Worm (Caenorhabditis elegans): ENCODE measurements around the gene Y60A3A.21.

Y60A3A.21 gene

ce11 chrV:19999789-20000188 lies 12.0 kb upstream of the Y60A3A.21 start:
- TF ChIP-seq dao-5 (tag; optimal IDR thresholded peaks at IDR 0.05) = no peak
- TF ChIP-seq W03F9.2 (tag; optimal IDR thresholded peaks at IDR 0.05) = no peak
- TF ChIP-seq him-1 (tag; optimal IDR thresholded peaks at IDR 0.05) = no peak

DNA sequence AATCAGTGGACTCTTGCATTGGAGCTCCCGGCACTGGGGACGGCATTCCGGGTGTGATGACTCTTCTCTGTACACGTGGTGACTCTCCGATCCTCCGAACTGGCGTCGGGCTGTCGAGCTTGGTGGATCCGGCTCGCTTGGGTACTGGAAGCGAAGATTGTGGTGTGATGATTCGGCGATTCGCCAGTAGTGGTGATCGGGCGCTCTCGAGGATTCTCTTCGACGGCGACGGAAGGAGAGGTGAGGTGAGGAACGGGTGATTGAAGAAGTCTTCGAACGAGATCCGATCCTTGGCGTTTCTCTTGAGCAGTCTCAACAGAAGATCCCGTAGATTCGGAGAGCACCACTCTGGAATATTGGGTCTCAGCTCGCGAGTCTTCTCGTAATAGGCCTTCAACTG lies 11.1 kb upstream of the Y60A3A.21 start:
- TF ChIP-seq dao-5 (tag; optimal IDR thresholded peaks at IDR 0.05) (no peak), him-1 (tag; optimal IDR thresholded peaks at IDR 0.05) (no peak), W03F9.2 (tag; optimal IDR thresholded peaks at IDR 0.05) (no peak)

DNA sequence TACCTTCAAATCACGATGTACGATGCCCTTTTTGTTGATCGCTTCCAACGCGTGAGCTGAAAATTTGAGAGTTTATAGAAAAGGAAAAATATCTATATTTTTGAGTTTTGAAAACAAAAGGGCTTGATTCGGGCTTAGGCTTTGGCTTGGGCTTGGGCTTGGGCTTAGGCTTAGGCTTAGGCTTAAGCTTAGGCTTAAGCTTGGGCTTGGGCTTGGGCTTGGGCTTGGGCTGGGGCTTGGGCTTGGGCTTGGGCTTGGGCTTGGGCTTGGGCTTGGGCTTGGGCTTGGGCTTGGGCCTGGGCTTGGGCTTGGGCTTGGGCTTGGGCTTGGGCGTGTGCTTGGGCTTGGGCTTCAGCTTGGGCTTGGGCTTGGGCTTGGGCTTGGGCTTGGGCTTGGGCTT lies 9.6 kb upstream of the Y60A3A.21 start:
- TF ChIP-seq dao-5 (tag; optimal IDR thresholded peaks at IDR 0.05) (no peak), him-1 (tag; optimal IDR thresholded peaks at IDR 0.05) (no peak), W03F9.2 (tag; optimal IDR thresholded peaks at IDR 0.05) (no peak)

DNA sequence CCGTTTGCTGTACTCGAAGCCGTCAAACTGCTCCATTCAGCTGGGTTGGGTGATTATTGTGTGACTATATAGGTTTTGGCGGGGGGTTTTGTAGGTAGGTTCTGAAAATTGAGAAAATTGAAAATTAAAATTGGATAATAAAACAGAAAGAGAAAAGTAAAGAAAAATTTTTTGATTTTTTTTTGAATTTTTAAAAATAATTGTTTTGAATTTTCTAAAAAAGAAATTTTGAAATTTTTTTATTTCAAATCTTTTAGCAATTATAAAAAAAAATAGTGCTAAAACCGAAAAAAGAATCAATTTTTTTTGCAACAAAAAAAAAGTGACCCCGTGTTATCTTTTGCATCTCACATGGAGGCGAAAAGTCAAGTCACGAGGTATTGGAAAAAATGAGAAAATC lies 7.4 kb upstream of the Y60A3A.21 start, which contains the start of gene unc-51:
Gene unc-51 (minus strand): TSS at position 101 of the 400 bp plus-strand sequence.
- TF ChIP-seq dao-5 (tag; optimal IDR thresholded peaks at IDR 0.05) (no peak), W03F9.2 (tag; optimal IDR thresholded peaks at IDR 0.05) (no peak), him-1 (tag; optimal IDR thresholded peaks at IDR 0.05) (no peak)

ce11 chrV:20005724-20006132 lies 6.0 kb upstream of the Y60A3A.21 start:
- TF ChIP-seq dao-5 (tag; optimal IDR thresholded peaks at IDR 0.05) (no peak), him-1 (tag; optimal IDR thresholded peaks at IDR 0.05) (peak; percentile 23)

- TF ChIP-seq him-1 (tag; optimal IDR thresholded peaks at IDR 0.05) = no peak
- TF ChIP-seq W03F9.2 (tag; optimal IDR thresholded peaks at IDR 0.05) = no peak
- no peak for TF ChIP-seq dao-5 (tag; optimal IDR thresholded peaks at IDR 0.05)
Observed at ce11 chrV:20007470-20007869, 4.3 kb upstream of the Y60A3A.21 start, which contains the start of gene Y60A3A.23. TSS of gene Y60A3A.23 (plus strand) at chrV:20007770.

DNA sequence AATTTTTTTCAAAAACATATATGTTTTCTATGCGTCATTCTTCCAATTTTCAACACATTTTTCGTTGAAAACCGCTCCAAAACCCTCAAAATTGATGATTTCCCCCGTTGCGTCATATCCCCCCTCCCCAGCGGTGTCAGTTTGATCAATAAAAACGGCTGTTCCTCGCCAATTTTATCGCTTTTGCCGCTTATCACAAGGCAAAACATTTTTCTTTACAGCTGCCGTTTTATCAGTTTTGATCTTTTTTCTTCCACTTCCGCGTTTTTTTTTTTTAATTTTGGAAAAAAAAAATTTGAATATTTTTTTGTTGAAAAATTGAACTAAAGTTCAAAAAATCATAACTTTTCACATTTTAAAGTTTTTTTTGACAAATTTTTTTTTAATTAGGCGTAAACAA lies 555 bp upstream of the Y60A3A.21 start:
- no peak for TF ChIP-seq him-1 (tag; optimal IDR thresholded peaks at IDR 0.05)

ce11 chrV:20021347-20021746 lies 9.6 kb downstream of the Y60A3A.21 start:
- TF ChIP-seq W03F9.2 (tag; optimal IDR thresholded peaks at IDR 0.05) (no peak), dao-5 (tag; optimal IDR thresholded peaks at IDR 0.05) (no peak), him-1 (tag; optimal IDR thresholded peaks at IDR 0.05) (no peak)

DNA sequence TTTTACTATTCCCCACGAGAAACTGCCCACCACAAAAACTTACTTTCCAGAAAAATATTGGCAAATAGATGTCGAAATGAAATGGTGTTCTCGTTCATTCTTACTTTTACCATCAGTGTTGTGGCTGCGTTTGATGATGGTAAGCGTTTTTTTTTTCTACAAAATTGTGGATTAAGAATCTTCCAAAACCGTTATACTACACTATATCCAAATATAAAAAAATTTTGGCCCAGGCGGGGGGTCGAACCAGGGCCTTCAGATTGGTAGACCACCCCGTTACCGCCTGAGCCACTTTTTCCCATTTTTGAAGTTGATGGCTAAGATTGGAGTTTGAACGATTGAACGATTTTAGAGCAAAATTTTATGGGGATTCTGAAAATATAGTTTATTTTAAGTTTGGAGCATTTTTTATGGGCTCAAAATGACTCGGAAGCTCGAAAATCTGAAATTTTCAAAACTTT lies 11.3 kb downstream of the Y60A3A.21 start, which contains the start of gene lgc-55:
Gene lgc-55 (plus strand): TSS at position 51 of the 461 bp plus-strand sequence.
- TF ChIP-seq dao-5 (tag; optimal IDR thresholded peaks at IDR 0.05) = no peak

- no peak for TF ChIP-seq him-1 (tag; optimal IDR thresholded peaks at IDR 0.05)
- no peak for TF ChIP-seq W03F9.2 (tag; optimal IDR thresholded peaks at IDR 0.05)
- no peak for TF ChIP-seq dao-5 (tag; optimal IDR thresholded peaks at IDR 0.05)
Observed at ce11 chrV:20034912-20035311, 23.2 kb downstream of the Y60A3A.21 start.

- TF ChIP-seq W03F9.2 (tag; optimal IDR thresholded peaks at IDR 0.05) (no peak), him-1 (tag; optimal IDR thresholded peaks at IDR 0.05) (no peak), dao-5 (tag; optimal IDR thresholded peaks at IDR 0.05) (no peak)
Observed at ce11 chrV:20037287-20037686, 25.5 kb downstream of the Y60A3A.21 start, which contains the start of gene Y113G7A.16. TSS of gene Y113G7A.16 (plus strand) at chrV:20037587.

DNA sequence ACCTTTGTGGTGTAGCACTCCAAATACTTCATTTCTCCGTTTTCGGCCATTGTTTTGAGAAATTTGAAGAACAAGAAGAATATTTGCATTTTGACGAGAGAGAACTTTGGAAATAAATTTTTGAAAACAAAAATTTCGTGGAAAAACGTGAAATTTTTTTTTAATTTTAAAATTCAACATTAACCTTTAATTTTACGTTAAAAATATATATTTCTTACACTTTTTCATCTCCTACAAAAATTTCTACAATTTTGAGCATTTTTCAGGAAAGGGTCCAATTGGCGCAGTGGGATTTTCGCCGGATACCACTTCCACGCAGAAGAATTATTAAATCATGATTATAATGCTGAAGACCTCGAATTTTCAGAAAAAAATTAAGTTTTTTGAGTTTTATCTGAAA lies 35.6 kb downstream of the Y60A3A.21 start, which contains the start of gene spe-19:
Gene spe-19 (minus strand): TSS at position 101 of the 400 bp plus-strand sequence.
- TF ChIP-seq W03F9.2 (tag; optimal IDR thresholded peaks at IDR 0.05) = no peak
- no peak for TF ChIP-seq dao-5 (tag; optimal IDR thresholded peaks at IDR 0.05)
- no peak for TF ChIP-seq him-1 (tag; optimal IDR thresholded peaks at IDR 0.05)

- TF ChIP-seq him-1 (tag; optimal IDR thresholded peaks at IDR 0.05) (no peak), dao-5 (tag; optimal IDR thresholded peaks at IDR 0.05) (no peak), W03F9.2 (tag; optimal IDR thresholded peaks at IDR 0.05) (no peak)
Observed at ce11 chrV:20049065-20049464, 37.3 kb downstream of the Y60A3A.21 start, which contains the start of gene srh-233. TSS of gene srh-233 (plus strand) at chrV:20049365.

DNA sequence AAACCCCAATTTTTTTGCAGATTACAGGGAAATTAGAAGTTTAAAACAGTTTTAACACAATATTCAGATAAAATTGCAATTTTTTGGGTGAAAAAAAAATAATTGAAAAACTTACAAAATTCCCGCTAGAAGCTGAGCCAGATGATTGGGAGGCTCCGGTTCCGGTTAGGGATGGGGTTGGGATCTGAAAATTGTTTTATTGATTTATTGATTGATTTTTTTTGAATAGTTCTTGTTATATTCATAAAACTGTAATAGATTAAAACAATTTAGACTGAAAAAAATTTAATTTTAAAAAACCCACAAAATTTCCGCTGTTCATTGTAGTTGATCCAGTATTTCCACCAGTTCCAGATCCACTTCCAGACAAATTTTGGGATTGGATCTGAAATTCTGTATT lies 47.6 kb downstream of the Y60A3A.21 start:
- no peak for TF ChIP-seq him-1 (tag; optimal IDR thresholded peaks at IDR 0.05)
- TF ChIP-seq W03F9.2 (tag; optimal IDR thresholded peaks at IDR 0.05) = no peak
- no peak for TF ChIP-seq dao-5 (tag; optimal IDR thresholded peaks at IDR 0.05)

ce11 chrV:20061498-20061897 lies 49.7 kb downstream of the Y60A3A.21 start:
- TF ChIP-seq him-1 (tag; optimal IDR thresholded peaks at IDR 0.05) (no peak), dao-5 (tag; optimal IDR thresholded peaks at IDR 0.05) (no peak), W03F9.2 (tag; optimal IDR thresholded peaks at IDR 0.05) (no peak)

All from whole organism, L4/young adult.